Worm (Caenorhabditis elegans) whole organism, late embryonic: Measurements from ENCODE around the gene dpy-31.

Experiments
- ama-1 ChIP-seq: fragments of 150-350 bp; optimal IDR thresholded peaks from 2 replicates; lab custom pipeline; 2014
- ceh-2 ChIP-seq: sonication (generic microtip); optimal IDR thresholded peaks from 2 replicates; lab custom pipeline; 2016; ENCODE audit warnings: missing genotype, missing genetic modification characterization, missing compliant biosample characterization
- elt-2 ChIP-seq: sonication (generic microtip); optimal IDR thresholded peaks from 2 replicates; lab custom pipeline; 2016; ENCODE audit warnings: missing genetic modification reagents, missing genetic modification characterization, missing compliant biosample characterization
- fkh-10 ChIP-seq: fragments of 150-350 bp; optimal IDR thresholded peaks from 2 replicates; lab custom pipeline; 2014; ENCODE audit warnings: missing biosample characterization, missing genetic modification reagents, missing genetic modification characterization
- fkh-6 ChIP-seq: sonication (generic microtip); optimal IDR thresholded peaks from 2 replicates; lab custom pipeline; 2016; ENCODE audit warnings: missing genetic modification characterization, missing compliant biosample characterization
- hlh-15 ChIP-seq: sonication (generic microtip); optimal IDR thresholded peaks from 2 replicates; lab custom pipeline; 2016; ENCODE audit warnings: missing genetic modification characterization, missing compliant biosample characterization
- nhr-232 ChIP-seq: sonication (generic microtip); optimal IDR thresholded peaks from 2 replicates; lab custom pipeline; 2016; ENCODE audit warnings: missing genetic modification characterization, missing compliant biosample characterization
- npax-4 ChIP-seq: sonication (generic microtip); optimal IDR thresholded peaks from 2 replicates; lab custom pipeline; 2016; ENCODE audit warnings: missing genetic modification characterization, missing compliant biosample characterization
- odd-2 ChIP-seq: sonication (generic microtip); optimal IDR thresholded peaks from 2 replicates; lab custom pipeline; 2017; ENCODE audit warnings: antibody characterized with exemption, mild to moderate bottlenecking, missing genetic modification characterization, missing compliant biosample characterization
- sox-4 ChIP-seq: sonication (generic microtip); optimal IDR thresholded peaks from 2 replicates; lab custom pipeline; 2017; ENCODE audit warnings: mild to moderate bottlenecking, missing genetic modification characterization, inconsistent platforms, missing compliant biosample characterization
- tbx-2 ChIP-seq: sonication (generic microtip); optimal IDR thresholded peaks from 2 replicates; lab custom pipeline; 2016; ENCODE audit warnings: missing genetic modification characterization, missing compliant biosample characterization
- unc-55 ChIP-seq: sonication (generic microtip); optimal IDR thresholded peaks from 2 replicates; lab custom pipeline; 2017; ENCODE audit warnings: missing biosample characterization, missing genetic modification reagents, missing genetic modification characterization
- unc-86 ChIP-seq: sonication (generic microtip); optimal IDR thresholded peaks from 2 replicates; lab custom pipeline; 2016; ENCODE audit warnings: missing genetic modification characterization, missing compliant biosample characterization

DNA sequence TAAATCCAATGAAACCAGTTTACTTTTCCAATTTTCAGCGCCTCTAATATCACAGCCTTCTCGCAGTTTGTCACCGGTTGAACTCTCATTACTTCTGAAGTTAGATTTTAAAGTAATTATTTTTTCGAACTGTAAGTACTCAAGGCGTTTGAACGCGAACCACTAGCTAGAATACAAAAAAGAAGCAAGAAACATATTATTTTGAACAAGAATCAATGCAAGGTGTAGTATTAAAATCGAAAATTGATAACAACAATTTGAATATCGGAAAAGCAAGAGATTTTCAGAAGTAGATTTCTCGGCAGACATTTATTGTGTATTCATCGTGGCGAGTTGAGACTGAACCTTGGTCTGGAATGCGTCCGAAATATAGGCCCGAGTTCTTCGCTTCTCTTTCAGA lies 4.0 kb upstream of the dpy-31 start, which contains the start of gene exos-9:
- TF ChIP-seq ama-1 (lab: Kevin White, UChicago) (no peak), ceh-2 (no peak), fkh-10 (GFP tag; lab: Kevin White, UChicago) (no peak), hlh-15 (no peak), elt-2 (no peak), npax-4 (tag; lab: Kevin White, UChicago) (no peak), unc-55 (GFP tag; lab: Kevin White, UChicago) (no peak), fkh-6 (tag; lab: Kevin White, UChicago) (no peak), unc-86 (tag; lab: Kevin White, UChicago) (no peak), tbx-2 (tag; lab: Kevin White, UChicago) (no peak), sox-4 (no peak), nhr-232 (tag; lab: Kevin White, UChicago) (no peak), odd-2 (tag; lab: Kevin White, UChicago) (no peak)
